Fruit fly (Drosophila melanogaster): Measurements from ENCODE around the gene Rnmt.
A peak's percentile ranks its signal among the peaks of the same experiment; 100 is the strongest.

The Rnmt gene

dm6 chr2L:15009703-15010102 lies at the start of gene Rnmt, which contains the start of gene THG:
Gene Rnmt, plus strand, starts transcription at chr2L:15009939.
Gene THG, minus strand, starts transcription at chr2L:15009724.
- TF ChIP-seq noc (tag; optimal IDR thresholded peaks at IDR 0.05): peak; percentile 76

dm6 chr2L:14972133-14972532 lies 37.6 kb upstream of the Rnmt start, which contains the start of gene side-II:
Gene side-II, minus strand, starts transcription at chr2L:14972300.
- no peak for TF ChIP-seq noc (tag; optimal IDR thresholded peaks at IDR 0.05)

DNA sequence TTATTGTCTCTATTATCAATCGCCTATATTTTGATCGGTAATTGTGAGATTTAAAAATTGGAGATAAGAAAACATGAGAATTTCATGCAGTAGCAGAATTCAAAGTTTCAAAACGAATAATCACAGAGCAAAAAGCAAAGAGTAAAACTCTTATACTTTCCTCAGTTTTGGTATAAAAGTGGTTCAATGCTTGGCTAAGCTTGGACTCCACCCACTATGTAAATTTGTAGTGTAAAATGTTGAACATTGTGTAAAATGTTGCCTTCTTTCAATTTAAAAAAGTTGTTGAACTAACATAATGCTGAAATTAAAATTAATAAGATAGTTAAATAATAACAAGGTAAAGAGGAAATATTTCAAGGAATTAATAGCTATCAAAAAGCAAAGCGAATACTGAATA lies 36.9 kb upstream of the Rnmt start:
- no peak for TF ChIP-seq noc (tag; optimal IDR thresholded peaks at IDR 0.05)

- TF ChIP-seq noc (tag; optimal IDR thresholded peaks at IDR 0.05): peak; percentile 16
These were observed 16.9 kb upstream of the Rnmt start for dm6 chr2L:14992889-14993288.

DNA sequence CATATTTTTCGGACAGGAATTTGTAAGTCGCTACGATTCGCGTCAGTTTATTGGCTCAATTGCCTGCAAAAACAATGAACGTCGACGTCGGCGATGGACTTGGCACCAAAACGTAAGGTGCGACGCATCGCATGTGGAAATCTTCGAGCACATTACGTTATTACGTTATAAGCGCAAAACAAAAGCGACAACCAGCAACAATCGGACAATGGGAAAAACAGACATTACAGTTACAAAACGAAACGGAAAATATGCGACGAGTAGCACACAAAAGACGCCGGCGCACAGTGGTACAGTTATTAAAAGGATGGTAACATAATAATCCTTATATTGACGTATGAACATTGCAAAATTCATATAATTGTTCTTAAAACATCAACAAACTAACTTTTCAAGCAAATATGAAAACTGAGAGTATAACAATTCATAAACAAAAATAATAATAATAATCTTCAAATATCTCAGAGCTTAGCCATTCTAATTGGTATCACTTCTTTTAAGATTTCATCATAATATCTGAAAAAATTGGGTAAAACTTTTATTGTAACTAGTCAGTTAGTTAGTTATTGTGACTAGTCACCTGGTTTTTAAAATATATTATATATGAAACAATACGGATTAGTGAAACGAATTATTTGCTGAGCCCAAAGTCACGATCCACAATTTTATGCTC lies 14.8 kb upstream of the Rnmt start:
- no peak for TF ChIP-seq noc (tag; optimal IDR thresholded peaks at IDR 0.05)

DNA sequence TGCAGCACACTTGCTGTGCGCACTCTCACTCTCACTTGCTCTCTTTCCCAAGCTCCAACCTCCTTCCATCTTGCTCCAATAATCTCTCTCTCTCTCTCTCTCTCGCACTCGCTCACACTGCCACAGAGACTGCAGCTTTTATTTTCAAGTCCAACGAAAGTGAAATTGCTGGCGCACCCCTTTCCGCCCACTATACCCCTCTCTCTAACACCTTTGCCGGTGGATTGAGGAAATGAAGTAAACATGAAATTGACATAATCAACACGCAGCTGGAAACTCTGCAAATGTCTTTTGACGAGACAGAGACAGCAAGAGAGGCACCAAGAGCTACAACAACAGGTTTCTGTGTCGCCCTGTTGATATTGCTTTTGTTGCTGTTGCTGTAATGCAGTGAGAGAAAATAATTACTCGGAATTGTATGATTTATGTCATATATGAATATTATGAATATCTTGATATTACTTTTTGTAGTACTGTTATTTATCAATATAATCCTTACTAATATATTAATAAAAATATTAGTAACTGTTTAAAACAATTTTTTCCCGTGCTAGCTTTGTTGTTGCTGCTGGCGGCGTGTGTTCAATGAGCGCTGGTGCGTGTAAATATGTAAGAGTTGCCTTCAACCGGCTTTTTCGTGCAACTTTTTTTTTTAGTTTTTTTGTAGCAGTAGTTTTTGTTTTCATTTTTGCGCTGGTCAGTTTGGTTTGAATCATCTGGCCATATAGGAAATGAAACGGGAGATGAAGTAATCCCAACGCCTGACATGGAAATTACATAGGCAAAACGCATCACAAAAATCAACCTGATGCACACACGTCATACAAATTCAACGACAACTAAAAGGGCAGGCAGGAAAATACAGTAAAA lies 13.9 kb upstream of the Rnmt start:
- TF ChIP-seq noc (tag; optimal IDR thresholded peaks at IDR 0.05): peak; percentile 38

dm6 chr2L:14997370-14997769 lies 12.4 kb upstream of the Rnmt start, which contains the start of gene mol:
Gene mol, minus strand, starts transcription at chr2L:14997559.
- TF ChIP-seq noc (tag; optimal IDR thresholded peaks at IDR 0.05): no peak

dm6 chr2L:15000360-15000759 lies 9.4 kb upstream of the Rnmt start:
- no peak for TF ChIP-seq noc (tag; optimal IDR thresholded peaks at IDR 0.05)

DNA sequence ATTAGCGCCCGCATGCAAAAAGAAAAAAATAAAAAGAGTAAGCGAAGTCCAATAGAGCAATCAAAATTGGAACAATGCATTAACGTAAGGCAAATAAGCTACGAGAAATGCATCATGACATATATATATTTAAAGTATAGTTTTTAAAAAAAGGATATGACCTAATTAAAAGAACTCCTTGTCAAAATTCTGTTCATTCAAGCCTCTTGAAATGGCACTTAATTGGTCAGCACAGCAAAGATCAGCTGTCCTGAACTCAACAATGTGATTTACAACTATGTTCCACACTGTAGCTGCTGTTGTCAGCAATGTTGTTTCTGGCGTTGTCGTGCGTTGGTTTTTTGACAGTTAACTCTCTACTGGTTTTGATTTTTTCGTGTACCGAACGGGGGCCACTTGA lies 7.9 kb upstream of the Rnmt start:
- no peak for TF ChIP-seq noc (tag; optimal IDR thresholded peaks at IDR 0.05)

- TF ChIP-seq noc (tag; optimal IDR thresholded peaks at IDR 0.05): no peak
These were observed 4.2 kb upstream of the Rnmt start, which contains the start of gene DCTN5-p25 for dm6 chr2L:15005505-15005904. Gene DCTN5-p25, plus strand, starts transcription at chr2L:15005733.

dm6 chr2L:15007331-15007863 lies 2.3 kb upstream of the Rnmt start, which contains the start of the genes Ankrd49 and NC2beta:
Gene Ankrd49, minus strand, starts transcription at chr2L:15007431.
Gene NC2beta, plus strand, starts transcription at chr2L:15007813.
- TF ChIP-seq noc (tag; optimal IDR thresholded peaks at IDR 0.05): no peak

DNA sequence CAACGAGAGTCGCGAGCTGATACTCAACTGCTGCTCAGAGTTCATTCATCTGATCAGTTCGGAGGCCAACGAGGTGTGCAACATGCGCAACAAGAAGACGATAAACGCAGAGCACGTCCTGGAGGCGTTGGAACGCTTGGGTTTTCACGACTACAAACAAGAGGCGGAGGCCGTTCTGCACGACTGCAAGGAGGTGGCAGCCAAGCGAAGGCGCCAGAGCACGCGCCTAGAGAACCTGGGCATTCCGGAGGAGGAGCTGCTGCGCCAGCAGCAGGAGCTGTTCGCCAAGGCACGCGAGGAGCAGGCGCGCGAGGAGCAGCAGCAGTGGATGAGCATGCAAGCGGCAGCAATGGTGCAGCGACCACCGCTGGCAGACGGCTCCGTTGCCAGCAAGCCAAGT lies 1.7 kb upstream of the Rnmt start:
- TF ChIP-seq noc (tag; optimal IDR thresholded peaks at IDR 0.05): no peak

DNA sequence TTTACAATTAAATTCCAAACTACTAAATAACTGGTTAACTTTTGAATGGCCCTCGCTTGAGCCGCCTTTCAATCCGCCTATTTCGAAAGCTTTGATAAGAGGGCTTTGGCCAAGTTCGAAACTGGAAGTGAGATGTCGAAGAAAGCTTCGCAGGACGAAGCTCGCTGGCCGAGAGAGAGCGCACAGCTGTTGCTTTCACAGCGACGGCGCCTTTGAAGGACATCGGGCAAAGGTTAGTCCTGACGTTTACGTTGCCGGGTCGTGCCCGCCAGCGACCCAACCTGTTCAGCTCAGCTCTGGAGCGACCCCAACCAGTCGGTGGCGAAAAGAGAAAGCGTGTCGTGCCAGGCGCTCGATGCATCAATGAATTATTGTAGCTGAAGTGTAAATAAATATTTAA lies 2.0 kb downstream of the Rnmt start:
- TF ChIP-seq noc (tag; optimal IDR thresholded peaks at IDR 0.05): no peak

DNA sequence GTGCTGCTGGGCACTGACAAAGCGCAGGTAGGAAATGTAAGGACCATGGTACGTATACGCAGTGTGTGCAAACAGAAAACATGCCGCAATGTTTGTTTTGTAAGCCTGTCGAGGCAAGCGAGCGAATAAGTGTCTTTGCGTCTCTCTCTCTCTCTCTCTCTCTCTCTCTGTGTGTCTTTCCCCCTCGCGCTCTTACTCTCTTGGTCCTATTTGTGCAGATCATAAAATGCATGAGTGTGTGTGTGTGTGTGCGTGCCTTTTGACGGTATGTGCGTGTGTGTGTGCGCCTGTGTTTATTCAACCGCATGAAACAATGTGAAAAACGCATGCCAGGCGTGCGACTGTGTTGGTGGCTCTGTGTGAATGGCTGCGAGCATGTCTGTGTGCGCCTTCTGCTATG lies 3.8 kb downstream of the Rnmt start:
- no peak for TF ChIP-seq noc (tag; optimal IDR thresholded peaks at IDR 0.05)

DNA sequence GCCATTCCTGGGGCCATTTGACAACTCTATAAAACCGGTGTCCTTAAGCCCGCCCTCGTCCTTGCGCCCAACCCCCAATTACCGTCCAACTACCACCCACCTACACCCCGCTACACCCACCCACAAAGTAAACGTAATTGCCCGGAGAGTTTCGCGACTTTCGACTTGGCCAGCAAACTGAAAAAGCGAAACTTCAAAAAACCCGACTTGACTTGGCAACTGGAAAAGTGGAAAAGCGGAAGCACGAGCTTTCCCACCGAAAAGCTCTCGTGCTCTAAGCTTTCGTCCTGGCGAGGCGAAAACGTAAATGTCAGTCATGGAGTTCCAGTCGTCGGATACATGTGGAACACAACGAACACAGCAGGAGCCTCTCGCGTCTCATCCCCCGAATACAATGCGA lies 6.3 kb downstream of the Rnmt start, which contains the start of gene GABA-B-R1:
Gene GABA-B-R1, plus strand, starts transcription at position 301 of the 400 bp plus-strand sequence.
- no peak for TF ChIP-seq noc (tag; optimal IDR thresholded peaks at IDR 0.05)

DNA sequence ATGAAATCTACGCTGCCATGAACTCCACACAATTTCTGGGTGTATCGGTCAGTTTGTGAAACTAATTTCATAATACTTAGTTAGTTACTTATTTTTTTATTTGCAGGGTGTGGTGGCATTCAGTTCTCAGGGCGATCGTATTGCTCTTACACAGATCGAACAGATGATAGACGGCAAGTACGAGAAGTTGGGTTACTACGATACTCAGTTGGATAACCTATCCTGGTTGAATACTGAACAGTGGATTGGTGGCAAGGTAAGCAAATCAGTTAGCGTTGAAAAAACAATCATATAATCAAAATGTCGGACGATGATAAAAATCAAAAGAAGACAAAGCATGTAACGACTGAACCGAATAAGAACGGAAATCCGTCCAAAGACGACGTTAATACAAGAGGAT lies 16.8 kb downstream of the Rnmt start, which contains the start of gene CG33310:
Gene CG33310, plus strand, starts transcription at position 301 of the 400 bp plus-strand sequence.
- no peak for TF ChIP-seq noc (tag; optimal IDR thresholded peaks at IDR 0.05)
